Worm (Caenorhabditis elegans) whole organism, young adult: Measurements from ENCODE around the gene eat-6.

Experiments used
- B0035.1 ChIP-seq: sonication (generic microtip); optimal IDR thresholded peaks from 2 replicates; lab custom pipeline; 2016; ENCODE audit warnings: missing genetic modification characterization, mild to moderate bottlenecking, missing compliant biosample characterization, missing genotype, missing genetic modification reagents
- F33H1.4 ChIP-seq: fragments of 200-800 bp; sonication (Bioruptor generic); IDR thresholded peaks from 2 replicates; pipeline ENCODE4 v1.3.6; 2022; ENCODE audit warnings: missing genetic modification reagents, missing genetic modification characterization, missing compliant biosample characterization
- F39B2.1 ChIP-seq: fragments of 200-800 bp; sonication (Bioruptor generic); IDR thresholded peaks from 2 replicates; pipeline ENCODE4 v1.3.6; 2022; ENCODE audit warnings: missing genetic modification reagents, missing genetic modification characterization, missing compliant biosample characterization
- ama-1 ChIP-seq, 3 experiments: fragments of 150-350 bp in 1 of 3; sonication (generic microtip) in 2 of 3; optimal IDR thresholded peaks; 2 replicates each; lab custom pipeline; 2014 to 2018; ENCODE audit warnings: missing biosample characterization in 2 of 3, missing genetic modification characterization in 2 of 3, missing genetic modification reagents in 2 of 3
- ccch-3 ChIP-seq: fragments of 200-800 bp; sonication (Bioruptor generic); optimal IDR thresholded peaks from 2 replicates; lab custom pipeline; 2018; ENCODE audit warnings: mild to moderate bottlenecking, missing genetic modification characterization, missing compliant biosample characterization
- dpl-1 ChIP-seq: fragments of 150-350 bp; optimal IDR thresholded peaks from 2 replicates; lab custom pipeline; 2014; ENCODE audit warnings: missing biosample characterization, missing genetic modification reagents, missing genetic modification characterization
- lin-26 ChIP-seq: fragments of 200-800 bp; sonication (Bioruptor generic); IDR thresholded peaks from 2 replicates; pipeline ENCODE4 v1.3.6; 2022; ENCODE audit warnings: missing genetic modification reagents, missing genetic modification characterization, missing compliant biosample characterization
- lir-1 ChIP-seq: fragments of 200-800 bp; sonication (Bioruptor generic); conservative IDR thresholded peaks from 2 replicates; pipeline ENCODE4 v1.3.6; 2022; ENCODE audit warnings: missing genetic modification reagents, missing genetic modification characterization, missing compliant biosample characterization
- lsy-27 ChIP-seq: sonication (generic microtip); optimal IDR thresholded peaks from 2 replicates; lab custom pipeline; 2017; ENCODE audit warnings: missing genetic modification characterization, mild to moderate bottlenecking, missing compliant biosample characterization, antibody characterized with exemption, missing genotype, borderline replicate concordance; ENCODE audit not compliant: insufficient read depth
- madf-6 ChIP-seq: fragments of 200-800 bp; sonication (Bioruptor generic); IDR thresholded peaks from 2 replicates; pipeline ENCODE4 v1.3.6; 2022; ENCODE audit warnings: missing genetic modification reagents, missing genetic modification characterization, missing compliant biosample characterization
- rec-8 ChIP-seq, 2 experiments: sonication (generic microtip); optimal IDR thresholded peaks; 2 replicates each; lab custom pipeline; 2016; ENCODE audit warnings: mild to moderate bottlenecking in 2 of 2, missing genetic modification characterization in 2 of 2, missing genetic modification reagents in 2 of 2, missing genotype in 2 of 2, missing biosample characterization in 1 of 2, missing compliant biosample characterization in 1 of 2, moderate library complexity in 1 of 2
- sea-2 ChIP-seq: fragments of 200-800 bp; sonication (Bioruptor generic); IDR thresholded peaks from 2 replicates; pipeline ENCODE4 v1.3.6; 2022; ENCODE audit warnings: missing genetic modification characterization, missing compliant biosample characterization
- tbp1 ChIP-seq: fragments of 200-800 bp; sonication (Bioruptor generic); optimal IDR thresholded peaks from 2 replicates; lab custom pipeline; 2018; ENCODE audit warnings: mild to moderate bottlenecking, missing genetic modification characterization, missing compliant biosample characterization
- unc-62 ChIP-seq: fragments of 150-350 bp; optimal IDR thresholded peaks from 2 replicates; lab custom pipeline; 2014; ENCODE audit warnings: missing biosample characterization, missing genetic modification reagents, missing genetic modification characterization

- TF ChIP-seq rec-8 (tag; optimal IDR thresholded peaks at IDR 0.05; lab: Kevin White, UChicago) = no peak
- no peak for TF ChIP-seq lir-1 (GFP tag; lab: Robert Waterston, UW)
- TF ChIP-seq sea-2 (GFP tag; lab: Robert Waterston, UW) = no peak
- no peak for TF ChIP-seq lsy-27 (tag; lab: Kevin White, UChicago)
- TF ChIP-seq B0035.1 (tag; lab: Kevin White, UChicago) = no peak
- no peak for TF ChIP-seq madf-6 (GFP tag; lab: Robert Waterston, UW)
- TF ChIP-seq dpl-1 = no peak
- TF ChIP-seq unc-62 (GFP tag; lab: Kevin White, UChicago) = no peak
- TF ChIP-seq lin-26 (GFP tag; lab: Robert Waterston, UW) = no peak
- no peak for TF ChIP-seq tbp1 (GFP tag; lab: Kevin White, UChicago)
- no peak for TF ChIP-seq ama-1 (optimal IDR thresholded peaks at IDR 0.05; lab: Kevin White, UChicago)
- TF ChIP-seq ama-1 (GFP tag; optimal IDR thresholded peaks at IDR 0.05; lab: Kevin White, UChicago) = no peak
- TF ChIP-seq ccch-3 (GFP tag; lab: Kevin White, UChicago) = no peak
- no peak for TF ChIP-seq F39B2.1 (GFP tag; lab: Robert Waterston, UW)
- no peak for TF ChIP-seq F33H1.4
These were observed 34.1 kb downstream of the eat-6 start, which contains the start of gene C34B4.5 for ce11 chrV:13095654-13096053.
